Worm (Caenorhabditis elegans) whole organism, early embryonic: Measurements from ENCODE around the gene ceh-89.

Experiments
- aly-1 ChIP-seq: sonication (generic microtip); optimal IDR thresholded peaks from 2 replicates; lab custom pipeline; 2016; ENCODE audit warnings: missing genetic modification characterization, missing compliant biosample characterization
- ama-1 ChIP-seq: fragments of 150-350 bp; optimal IDR thresholded peaks from 2 replicates; lab custom pipeline; 2014
- flt-1 ChIP-seq: fragments of 200-800 bp; sonication (Bioruptor generic); IDR thresholded peaks from 2 replicates; pipeline ENCODE4 v1.3.6; 2022; ENCODE audit warnings: missing genetic modification characterization, missing compliant biosample characterization
- tra-4 ChIP-seq: sonication (generic microtip); optimal IDR thresholded peaks from 2 replicates; lab custom pipeline; 2017; ENCODE audit warnings: missing genetic modification characterization, missing compliant biosample characterization

ce11 chrX:14118762-14119161 lies 23.0 kb upstream of the ceh-89 start:
- TF ChIP-seq tra-4: no peak
- no peak for TF ChIP-seq flt-1
- no peak for TF ChIP-seq ama-1 (lab: Kevin White, UChicago)
- no peak for TF ChIP-seq aly-1 (tag; lab: Kevin White, UChicago)
